Worm (Caenorhabditis elegans): ENCODE data around the gene ttr-33.

The ttr-33 gene

ce11 chrV:7857931-7858330, 20.2 kb upstream of the ttr-33 start, which contains the start of gene C37C3.1:
TSS of gene C37C3.1 (plus strand) at chrV:7857963.
- TF ChIP-seq bed-3 (GFP tag; optimal IDR thresholded peaks at IDR 0.05) = no peak
- TF ChIP-seq nhr-237 (tag; optimal IDR thresholded peaks at IDR 0.05) = no peak
- no peak for TF ChIP-seq lsy-2 (tag; optimal IDR thresholded peaks at IDR 0.05)
- TF ChIP-seq ceh-83 (GFP tag; optimal IDR thresholded peaks at IDR 0.05) = no peak
- no peak for TF ChIP-seq lin-13 (tag; optimal IDR thresholded peaks at IDR 0.05)
- no peak for TF ChIP-seq nhr-2 (tag; optimal IDR thresholded peaks at IDR 0.05)
- no peak for TF ChIP-seq nhr-28 (tag; optimal IDR thresholded peaks at IDR 0.05)
- TF ChIP-seq blmp-1 (tag; optimal IDR thresholded peaks at IDR 0.05) = no peak
- TF ChIP-seq unc-62 (GFP tag; optimal IDR thresholded peaks at IDR 0.05) = no peak
- TF ChIP-seq ham-2 (GFP tag; optimal IDR thresholded peaks at IDR 0.05) = no peak
- no peak for TF ChIP-seq flh-1 (GFP tag; optimal IDR thresholded peaks at IDR 0.05)
- no peak for TF ChIP-seq ztf-11 (tag; optimal IDR thresholded peaks at IDR 0.05)

DNA sequence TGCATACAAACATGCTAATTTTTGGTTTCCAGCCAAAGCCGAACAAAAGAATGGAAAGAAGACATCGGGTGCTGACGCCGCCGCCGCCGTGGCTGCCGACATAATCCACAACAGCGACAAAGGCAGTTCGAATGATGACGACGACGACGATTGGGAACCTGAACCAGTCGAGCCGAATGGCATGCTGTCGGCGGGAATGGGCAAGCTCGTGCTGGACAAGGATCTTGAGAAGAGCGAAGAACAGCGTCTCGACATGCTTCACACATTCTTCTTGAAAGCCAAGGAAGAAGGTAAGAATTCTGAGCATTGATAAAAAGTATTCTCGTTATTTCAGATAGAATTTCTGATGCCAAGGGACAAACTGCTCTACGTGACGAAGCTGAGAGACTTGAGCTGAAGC, 18.9 kb upstream of the ttr-33 start:
- no peak for TF ChIP-seq cnd-1 (tag; optimal IDR thresholded peaks at IDR 0.05)
- no peak for TF ChIP-seq unc-62 (GFP tag; optimal IDR thresholded peaks at IDR 0.05)
- no peak for TF ChIP-seq lsy-2 (tag; optimal IDR thresholded peaks at IDR 0.05)
- TF ChIP-seq blmp-1 (tag; optimal IDR thresholded peaks at IDR 0.05) = no peak
- TF ChIP-seq ztf-11 (tag; optimal IDR thresholded peaks at IDR 0.05) = no peak
- TF ChIP-seq ceh-39 (tag; optimal IDR thresholded peaks at IDR 0.05) = no peak
- TF ChIP-seq bed-3 (GFP tag; optimal IDR thresholded peaks at IDR 0.05) = no peak
- TF ChIP-seq zip-8 (tag; optimal IDR thresholded peaks at IDR 0.05) = no peak
- no peak for TF ChIP-seq ceh-43 (GFP tag; optimal IDR thresholded peaks at IDR 0.05)
- TF ChIP-seq M03D4.4 (tag; optimal IDR thresholded peaks at IDR 0.05) = no peak
- no peak for TF ChIP-seq unc-120 (tag; optimal IDR thresholded peaks at IDR 0.05; ENCODE audit: poor library complexity, severe bottlenecking)
- no peak for TF ChIP-seq snpc-4 (tag; optimal IDR thresholded peaks at IDR 0.05)
- TF ChIP-seq lin-13 (tag; optimal IDR thresholded peaks at IDR 0.05) = no peak
- no peak for TF ChIP-seq nhr-12 (tag; optimal IDR thresholded peaks at IDR 0.05)
- TF ChIP-seq tbx-8 (GFP tag; optimal IDR thresholded peaks at IDR 0.05) = no peak
- no peak for TF ChIP-seq mls-2 (tag; optimal IDR thresholded peaks at IDR 0.05)
- TF ChIP-seq mep-1 (tag; optimal IDR thresholded peaks at IDR 0.05) = no peak
- no peak for TF ChIP-seq sptf-1 (tag; optimal IDR thresholded peaks at IDR 0.05)
- no peak for TF ChIP-seq unc-39 (tag; optimal IDR thresholded peaks at IDR 0.05)

DNA sequence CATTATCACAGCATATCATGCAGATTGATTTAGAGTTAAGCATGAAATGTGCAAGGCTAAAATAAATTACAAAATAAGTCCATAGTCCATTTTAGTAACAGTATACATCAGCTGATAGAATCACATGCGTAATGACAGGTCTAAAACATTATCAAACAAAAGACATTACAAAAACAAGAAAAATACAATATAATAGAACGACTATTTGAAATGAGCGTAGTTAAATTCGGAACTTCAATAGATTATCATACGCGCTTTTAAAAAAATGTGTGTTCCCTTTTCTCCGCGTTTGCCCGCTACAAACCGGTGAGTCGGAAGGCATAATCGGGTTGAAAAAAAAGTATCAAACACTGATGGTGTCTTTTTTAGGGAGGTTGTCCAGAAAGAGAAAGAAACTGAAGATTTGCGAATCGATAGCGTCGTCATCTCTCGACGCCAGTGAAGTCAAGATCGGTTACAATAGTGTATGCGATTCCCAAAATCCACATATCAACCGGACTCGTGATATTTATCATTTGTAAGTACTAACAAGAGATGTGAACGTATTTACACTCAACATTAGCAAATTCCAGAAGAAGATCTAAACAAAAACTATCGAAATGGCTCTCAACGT, 17.8 kb upstream of the ttr-33 start, which contains the start of gene C37C3.2:
Gene C37C3.2 (plus strand): TSS at position 563 of the 613 bp plus-strand sequence.
- TF ChIP-seq hlh-1 (tag; optimal IDR thresholded peaks at IDR 0.05) = no peak
- TF ChIP-seq sem-2 (GFP tag; optimal IDR thresholded peaks at IDR 0.05) = no peak

DNA sequence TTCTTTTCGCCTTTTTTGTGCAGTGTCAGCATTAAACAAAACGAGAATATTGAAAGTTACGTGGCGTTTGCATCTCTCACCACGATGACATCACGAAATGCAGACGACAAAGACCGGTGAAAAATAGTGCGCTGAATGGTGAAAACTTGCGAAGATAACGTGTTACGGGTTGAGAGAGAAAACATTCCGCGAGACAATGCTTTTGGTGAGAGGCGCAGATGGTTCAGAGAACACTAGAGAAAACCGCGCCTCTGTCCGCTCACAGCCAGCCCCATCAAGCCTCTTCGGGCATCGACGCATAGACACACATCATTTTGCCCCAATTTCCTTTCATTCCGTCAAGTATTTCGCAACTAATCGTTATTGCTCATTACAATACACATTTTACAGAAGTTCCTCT, 16.9 kb upstream of the ttr-33 start, which contains the start of the genes C37C3.9 and C37C3.18:
Gene C37C3.9 (minus strand): TSS at position 98 of the 400 bp plus-strand sequence.
Gene C37C3.18 (plus strand): TSS at position 391 of the 400 bp plus-strand sequence.
- TF ChIP-seq mab-5 (tag; optimal IDR thresholded peaks at IDR 0.05) (no peak), ham-2 (GFP tag; optimal IDR thresholded peaks at IDR 0.05) (peak; percentile 66), nhr-237 (tag; optimal IDR thresholded peaks at IDR 0.05) (peak; percentile 49), drap-1 (GFP tag; optimal IDR thresholded peaks at IDR 0.05) (no peak), ces-1 (GFP tag; optimal IDR thresholded peaks at IDR 0.05) (peak; percentile 49), nhr-2 (tag; optimal IDR thresholded peaks at IDR 0.05) (no peak), elt-3 (tag; optimal IDR thresholded peaks at IDR 0.05) (no peak), unc-39 (tag; optimal IDR thresholded peaks at IDR 0.05) (no peak), pha-4 (tag; optimal IDR thresholded peaks at IDR 0.05) (peak; percentile 75), sem-2 (GFP tag; optimal IDR thresholded peaks at IDR 0.05) (no peak), unc-120 (tag; optimal IDR thresholded peaks at IDR 0.05; ENCODE audit: poor library complexity, severe bottlenecking) (peak; percentile 47), mep-1 (tag; optimal IDR thresholded peaks at IDR 0.05) (peak; percentile 58), blmp-1 (tag; optimal IDR thresholded peaks at IDR 0.05) (peak; percentile 2), lsy-2 (tag; optimal IDR thresholded peaks at IDR 0.05) (peak; percentile 51), lin-32 (GFP tag; optimal IDR thresholded peaks at IDR 0.05) (no peak), unc-62 (GFP tag; optimal IDR thresholded peaks at IDR 0.05) (peak; percentile 46), snpc-4 (tag; optimal IDR thresholded peaks at IDR 0.05) (no peak), lin-13 (tag; optimal IDR thresholded peaks at IDR 0.05) (no peak), tbx-8 (GFP tag; optimal IDR thresholded peaks at IDR 0.05) (no peak)
